Fruit fly (Drosophila melanogaster) whole organism, prepupa: ENCODE measurements around the gene CG6409.

Experiments
- Blimp-1 ChIP-seq: fragments of 200-800 bp; sonication (Bioruptor generic); optimal IDR thresholded peaks from 3 replicates; lab custom pipeline; 2017; ENCODE audit warnings: missing biosample characterization, missing genetic modification characterization, mild to moderate bottlenecking, moderate library complexity, missing genetic modification reagents
- CG11762 ChIP-seq: fragments of 200-800 bp; sonication (Bioruptor generic); optimal IDR thresholded peaks from 3 replicates; lab custom pipeline; 2016; ENCODE audit warnings: missing biosample characterization, missing genetic modification characterization; ENCODE audit not compliant: insufficient read depth
- CG11902 ChIP-seq: fragments of 200-800 bp; sonication (Bioruptor generic); optimal IDR thresholded peaks from 3 replicates; lab custom pipeline; 2016; ENCODE audit warnings: missing biosample characterization, missing genetic modification characterization
- CG15336 ChIP-seq: fragments of 200-800 bp; sonication (Bioruptor generic); IDR thresholded peaks from 2 replicates; pipeline ENCODE4 v1.3.6; 2022; ENCODE audit warnings: missing biosample characterization, missing genetic modification characterization
- CG1621 ChIP-seq: fragments of 200-800 bp; sonication (Bioruptor generic); optimal IDR thresholded peaks from 3 replicates; lab custom pipeline; 2018; ENCODE audit warnings: missing biosample characterization, mild to moderate bottlenecking, missing genetic modification characterization
- CG16779 ChIP-seq: fragments of 200-800 bp; sonication (Bioruptor generic); optimal IDR thresholded peaks from 3 replicates; lab custom pipeline; 2017; ENCODE audit warnings: missing biosample characterization, mild to moderate bottlenecking, missing genetic modification characterization
- CG4318 ChIP-seq: fragments of 200-800 bp; sonication (Bioruptor generic); optimal IDR thresholded peaks from 3 replicates; lab custom pipeline; 2017; ENCODE audit warnings: missing biosample characterization, mild to moderate bottlenecking, missing genetic modification characterization
- CG6163 ChIP-seq: fragments of 200-800 bp; sonication (Bioruptor generic); IDR thresholded peaks from 3 replicates; pipeline ENCODE4 v1.3.6; 2022; ENCODE audit warnings: missing biosample characterization, missing genetic modification characterization
- CG6276 ChIP-seq: fragments of 200-800 bp; sonication (Bioruptor generic); optimal IDR thresholded peaks from 2 replicates; lab custom pipeline; 2017; ENCODE audit warnings: missing biosample characterization, mild to moderate bottlenecking, missing genetic modification characterization
- CG6792 ChIP-seq: fragments of 200-800 bp; sonication (Bioruptor generic); optimal IDR thresholded peaks from 3 replicates; lab custom pipeline; 2016; ENCODE audit warnings: missing biosample characterization, missing genetic modification characterization
- CG6808 ChIP-seq: fragments of 200-800 bp; sonication (Bioruptor generic); optimal IDR thresholded peaks from 3 replicates; lab custom pipeline; 2017; ENCODE audit warnings: missing biosample characterization, missing genetic modification characterization, mild to moderate bottlenecking, moderate library complexity, missing genetic modification reagents
- CG6854 ChIP-seq: fragments of 200-800 bp; sonication (Bioruptor generic); optimal IDR thresholded peaks from 2 replicates; lab custom pipeline; 2017; ENCODE audit warnings: missing biosample characterization, mild to moderate bottlenecking, missing genetic modification characterization
- CG8119 ChIP-seq: fragments of 200-800 bp; sonication (Bioruptor generic); IDR thresholded peaks from 3 replicates; pipeline ENCODE4 v1.3.6; 2022; ENCODE audit warnings: missing biosample characterization, missing genetic modification characterization
- CG8319 ChIP-seq: fragments of 200-800 bp; sonication (Bioruptor generic); optimal IDR thresholded peaks from 3 replicates; lab custom pipeline; 2016; ENCODE audit warnings: missing biosample characterization, missing genetic modification characterization
- CG8632 ChIP-seq: fragments of 200-800 bp; sonication (Bioruptor generic); optimal IDR thresholded peaks from 3 replicates; lab custom pipeline; 2016; ENCODE audit warnings: missing biosample characterization, missing genetic modification characterization
- Eip75B ChIP-seq: fragments of 200-800 bp; sonication (Bioruptor generic); optimal IDR thresholded peaks from 3 replicates; lab custom pipeline; 2016; ENCODE audit warnings: missing biosample characterization, missing genetic modification characterization
- Eip78C ChIP-seq: fragments of 200-800 bp; sonication (Bioruptor generic); peaks from one replicate; lab custom pipeline; 2016; ENCODE audit warnings: missing biosample characterization, missing genetic modification characterization
- Eip93F ChIP-seq: fragments of 200-800 bp; sonication (Bioruptor generic); optimal IDR thresholded peaks from 2 replicates; lab custom pipeline; 2016; ENCODE audit warnings: missing biosample characterization, mild to moderate bottlenecking, missing genetic modification characterization
- Ets21C ChIP-seq: fragments of 200-800 bp; sonication (Bioruptor generic); optimal IDR thresholded peaks from 3 replicates; lab custom pipeline; 2016; ENCODE audit warnings: missing biosample characterization, missing genetic modification characterization
- Gug ChIP-seq: fragments of 200-800 bp; sonication (Bioruptor generic); IDR thresholded peaks from 2 replicates; pipeline ENCODE4 v1.3.6; 2022; ENCODE audit warnings: missing biosample characterization, missing genetic modification characterization
- Hr4 ChIP-seq: fragments of 200-800 bp; sonication (Bioruptor generic); optimal IDR thresholded peaks from 3 replicates; lab custom pipeline; 2016; ENCODE audit warnings: missing biosample characterization, missing genetic modification characterization
- Lpt ChIP-seq: fragments of 200-800 bp; sonication (Bioruptor generic); optimal IDR thresholded peaks from 3 replicates; lab custom pipeline; 2016; ENCODE audit warnings: missing biosample characterization, missing genetic modification characterization
- Smox ChIP-seq: fragments of 200-800 bp; sonication (Bioruptor generic); optimal IDR thresholded peaks from 3 replicates; lab custom pipeline; 2016; ENCODE audit warnings: missing biosample characterization, missing genetic modification characterization
- Sox102F ChIP-seq: fragments of 200-800 bp; sonication (Bioruptor generic); optimal IDR thresholded peaks from 2 replicates; lab custom pipeline; 2016; ENCODE audit warnings: missing biosample characterization, mild to moderate bottlenecking, missing genetic modification characterization
- Sox14 ChIP-seq: fragments of 200-800 bp; sonication (Bioruptor generic); optimal IDR thresholded peaks from 3 replicates; lab custom pipeline; 2016; ENCODE audit warnings: missing biosample characterization, missing genetic modification characterization
- achi ChIP-seq: fragments of 200-800 bp; sonication (Bioruptor generic); optimal IDR thresholded peaks from 3 replicates; lab custom pipeline; 2016; ENCODE audit warnings: missing biosample characterization, missing genetic modification characterization
- acj6 ChIP-seq: fragments of 200-800 bp; sonication (Bioruptor generic); optimal IDR thresholded peaks from 3 replicates; lab custom pipeline; 2016; ENCODE audit warnings: missing biosample characterization, missing genetic modification characterization
- cyc ChIP-seq: fragments of 200-800 bp; sonication (Bioruptor generic); optimal IDR thresholded peaks from 3 replicates; lab custom pipeline; 2016; ENCODE audit warnings: missing biosample characterization, missing genetic modification characterization
- dsx ChIP-seq: fragments of 200-800 bp; optimal IDR thresholded peaks from 3 replicates; lab custom pipeline; 2019; ENCODE audit warnings: missing biosample characterization, mild to moderate bottlenecking, missing genetic modification characterization, moderate library complexity; ENCODE audit not compliant: poor library complexity, severe bottlenecking
- esn ChIP-seq: fragments of 200-800 bp; sonication (Bioruptor generic); optimal IDR thresholded peaks from 2 replicates; lab custom pipeline; 2016; ENCODE audit warnings: missing biosample characterization, mild to moderate bottlenecking, missing genetic modification characterization, moderate library complexity
- lz ChIP-seq: fragments of 200-800 bp; sonication (Bioruptor generic); optimal IDR thresholded peaks from 3 replicates; lab custom pipeline; 2016; ENCODE audit warnings: missing biosample characterization, missing genetic modification characterization
- net ChIP-seq: fragments of 200-800 bp; sonication (Bioruptor generic); optimal IDR thresholded peaks from 3 replicates; lab custom pipeline; 2016; ENCODE audit warnings: missing biosample characterization, missing genetic modification characterization
- pdm3 ChIP-seq: fragments of 200-800 bp; sonication (Bioruptor generic); optimal IDR thresholded peaks from 3 replicates; lab custom pipeline; 2016; ENCODE audit warnings: missing biosample characterization, missing genetic modification characterization
- salr ChIP-seq, 2 experiments: fragments of 200-800 bp; sonication (Bioruptor generic); optimal IDR thresholded peaks; 3 replicates each; lab custom pipeline; 2016 to 2018; ENCODE audit warnings: missing biosample characterization in 2 of 2, missing genetic modification characterization in 2 of 2, mild to moderate bottlenecking in 1 of 2
- spab ChIP-seq: fragments of 200-800 bp; sonication (Bioruptor generic); optimal IDR thresholded peaks from 2 replicates; lab custom pipeline; 2017; ENCODE audit warnings: missing biosample characterization, mild to moderate bottlenecking, missing genetic modification characterization, missing genetic modification reagents
- topi ChIP-seq: fragments of 200-800 bp; sonication (Bioruptor generic); optimal IDR thresholded peaks from 3 replicates; lab custom pipeline; 2016; ENCODE audit warnings: missing biosample characterization, missing genetic modification characterization
- vri ChIP-seq: fragments of 200-800 bp; sonication (Bioruptor generic); optimal IDR thresholded peaks from 3 replicates; lab custom pipeline; 2016; ENCODE audit warnings: missing biosample characterization, mild to moderate bottlenecking, missing genetic modification characterization

CG6409 gene

DNA sequence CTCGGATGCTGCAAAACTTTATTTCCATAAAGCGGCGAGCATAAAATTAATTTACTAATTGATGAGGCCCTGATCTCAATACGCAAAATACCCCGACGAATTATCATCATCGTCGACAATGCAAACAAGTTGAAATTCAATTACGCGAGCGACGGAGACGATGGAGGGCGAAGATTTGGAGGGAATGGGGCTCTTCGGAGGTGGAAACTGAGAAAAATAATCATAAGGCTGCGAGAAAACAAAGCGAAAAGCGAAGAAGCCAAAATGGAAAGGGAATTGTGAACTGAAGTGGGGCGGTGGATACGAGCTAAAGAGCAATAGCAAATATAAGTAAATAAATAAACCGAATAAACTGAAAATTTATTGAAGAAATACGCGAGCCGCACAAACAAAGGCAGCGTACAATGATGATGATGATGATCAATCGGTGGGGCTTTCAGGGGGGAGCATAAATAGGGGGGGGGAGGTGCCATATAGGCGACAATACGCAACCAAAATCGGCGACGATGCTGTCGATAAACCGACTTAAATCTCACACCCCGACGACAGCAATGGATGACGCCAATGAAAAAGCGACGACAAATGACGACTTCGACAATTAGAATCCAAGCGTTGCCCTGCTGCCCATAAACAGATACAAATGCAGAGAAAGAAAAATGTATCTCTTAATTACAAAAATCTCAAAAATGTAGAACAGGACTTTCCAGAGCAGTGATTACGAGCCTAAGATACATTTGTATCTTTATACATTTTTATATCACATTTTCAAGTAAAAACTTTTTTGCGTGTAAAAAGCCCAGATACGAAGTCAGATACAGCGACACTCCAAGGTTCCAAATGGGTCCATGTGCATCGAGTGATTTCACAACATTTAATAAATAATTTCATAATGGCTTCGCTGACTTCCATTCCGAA is 44.1 kb downstream of the CG6409 start (continued):
- peak; percentile 86 for TF ChIP-seq CG6163
- peak; percentile 80 for TF ChIP-seq acj6 (GFP tag; lab: Kevin White, UChicago)
- peak; percentile 39 for TF ChIP-seq dsx (GFP tag; lab: Kevin White, UChicago)
- peak; percentile 84 for TF ChIP-seq pdm3 (GFP tag; lab: Kevin White, UChicago)
- peak; percentile 84 for TF ChIP-seq topi (GFP tag; lab: Kevin White, UChicago)
- peak; percentile 45 for TF ChIP-seq CG6808 (GFP tag; lab: Kevin White, UChicago)
- peak; percentile 74 for TF ChIP-seq CG8319 (GFP tag; lab: Kevin White, UChicago)
- no peak for TF ChIP-seq Eip93F
- TF ChIP-seq Eip78C (GFP tag; lab: Kevin White, UChicago) = peak; percentile 95
- peak; percentile 57 for TF ChIP-seq Ets21C (GFP tag; lab: Kevin White, UChicago)
- TF ChIP-seq esn (GFP tag; lab: Kevin White, UChicago) = peak; percentile 83
- peak; percentile 65 for TF ChIP-seq CG11762
- peak; percentile 20 for TF ChIP-seq CG6854 (GFP tag; lab: Kevin White, UChicago)
- peak; percentile 68 for TF ChIP-seq lz
- peak; percentile 59 for TF ChIP-seq CG15336
- TF ChIP-seq achi (GFP tag; lab: Kevin White, UChicago) = peak; percentile 76
- peak; percentile 75 for TF ChIP-seq CG8632
- peak; percentile 32 for TF ChIP-seq CG4318
- peak; percentile 60 for TF ChIP-seq CG11902
- TF ChIP-seq CG6276 (GFP tag; lab: Kevin White, UChicago) = peak; percentile 50
- peak; percentile 69 for TF ChIP-seq Sox14 (GFP tag; lab: Kevin White, UChicago)
- peak; percentile 56 for TF ChIP-seq CG1621
- TF ChIP-seq cyc (GFP tag; lab: Kevin White, UChicago) = peak; percentile 82
- peak; percentile 67 for TF ChIP-seq Sox102F (GFP tag; lab: Kevin White, UChicago)
- peak; percentile 5 for TF ChIP-seq CG16779
- peak; percentile 72 for TF ChIP-seq vri
- TF ChIP-seq Eip75B (GFP tag; lab: Kevin White, UChicago) = peak; percentile 73
- TF ChIP-seq CG8119 = peak; percentile 71; the same call in 2 of the 3 replicates
- TF ChIP-seq Blimp-1 = peak; percentile 3
- no peak for TF ChIP-seq Lpt (GFP tag; lab: Kevin White, UChicago)
- TF ChIP-seq Hr4 (GFP tag; lab: Kevin White, UChicago) = peak; percentile 69
- peak; percentile 52 for TF ChIP-seq spab (GFP tag; lab: Kevin White, UChicago)
- TF ChIP-seq salr (GFP tag; optimal IDR thresholded peaks at IDR 0.05; lab: Kevin White, UChicago) = peak; percentile 44 to 49
- TF ChIP-seq net = peak; percentile 75
- TF ChIP-seq Gug (GFP tag; lab: Robert Waterston, UW) = peak; percentile 64
- peak; percentile 67 for TF ChIP-seq Smox (GFP tag; lab: Kevin White, UChicago)
- peak; percentile 69 for TF ChIP-seq CG6792 (GFP tag; lab: Kevin White, UChicago)
- TF ChIP-seq, all 60 proteins: peak for 54

DNA sequence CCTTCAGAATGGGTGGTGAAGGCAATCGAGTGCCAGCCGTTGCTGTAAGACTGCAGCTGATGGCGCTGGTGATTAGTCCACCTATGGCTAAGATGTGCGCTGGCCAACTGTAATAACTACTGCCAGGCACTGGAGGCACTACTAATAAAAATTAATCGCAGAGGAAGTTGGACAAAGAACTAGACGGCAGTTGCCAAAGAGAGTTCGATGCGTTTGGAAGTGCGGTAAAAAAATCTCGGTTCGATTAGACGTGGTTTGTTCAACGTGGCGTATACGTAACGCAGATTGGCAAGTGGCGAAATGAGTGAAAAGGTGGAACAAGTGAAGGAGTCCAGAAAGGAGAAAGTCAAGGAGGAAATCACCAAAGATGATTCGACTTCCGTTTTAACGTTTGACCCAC is 47.0 kb downstream of the CG6409 start, which contains the start of gene tna:
tna (plus strand) TSS at position 301 of the 400 bp plus-strand sequence.
- TF ChIP-seq CG1621 (no peak), Blimp-1 (no peak), CG15336 (no peak), spab (GFP tag; lab: Kevin White, UChicago) (no peak), Hr4 (GFP tag; lab: Kevin White, UChicago) (no peak), Ets21C (GFP tag; lab: Kevin White, UChicago) (no peak), Sox102F (GFP tag; lab: Kevin White, UChicago) (no peak), acj6 (GFP tag; lab: Kevin White, UChicago) (no peak)
- TF ChIP-seq, all 60 proteins: peak for 0
